Fruit fly (Drosophila melanogaster) whole organism, embryonic: ENCODE results near the gene Ada1-1.

Experiments used
- Atf-2 ChIP-seq: fragments of 200-800 bp; sonication (Bioruptor generic); optimal IDR thresholded peaks from 2 replicates; lab custom pipeline; 2016; ENCODE audit warnings: missing biosample characterization, missing genetic modification characterization
- CG10543 ChIP-seq: fragments of 200-800 bp; sonication (Bioruptor generic); optimal IDR thresholded peaks from 3 replicates; lab custom pipeline; 2017; ENCODE audit warnings: missing biosample characterization, mild to moderate bottlenecking, missing genetic modification characterization, moderate library complexity
- CG11695 ChIP-seq: fragments of 200-800 bp; sonication (Bioruptor generic); IDR thresholded peaks from 3 replicates; pipeline ENCODE4 v1.3.6; 2022; ENCODE audit warnings: missing biosample characterization, missing genetic modification characterization
- CG14710 ChIP-seq: fragments of 200-800 bp; sonication (Bioruptor generic); optimal IDR thresholded peaks from 3 replicates; lab custom pipeline; 2019; ENCODE audit warnings: missing biosample characterization, mild to moderate bottlenecking, missing genetic modification characterization, moderate library complexity
- CG17568 ChIP-seq: fragments of 200-800 bp; sonication (Bioruptor generic); optimal IDR thresholded peaks from 2 replicates; lab custom pipeline; 2018; ENCODE audit warnings: missing biosample characterization, mild to moderate bottlenecking, missing genetic modification characterization, moderate library complexity
- CG17829 ChIP-seq: fragments of 200-800 bp; optimal IDR thresholded peaks from 2 replicates; lab custom pipeline; 2019; ENCODE audit warnings: missing biosample characterization, mild to moderate bottlenecking, missing genetic modification characterization, moderate library complexity
- CG1792 ChIP-seq: fragments of 200-800 bp; sonication (Bioruptor generic); optimal IDR thresholded peaks from 2 replicates; lab custom pipeline; 2016; ENCODE audit warnings: missing biosample characterization, missing genetic modification characterization
- CG2116 ChIP-seq: fragments of 200-800 bp; sonication (Bioruptor generic); optimal IDR thresholded peaks from 3 replicates; lab custom pipeline; 2018; ENCODE audit warnings: missing biosample characterization, mild to moderate bottlenecking, missing genetic modification characterization
- CG2202 ChIP-seq: fragments of 200-800 bp; sonication (Bioruptor generic); optimal IDR thresholded peaks from 2 replicates; lab custom pipeline; 2018; ENCODE audit warnings: missing biosample characterization, mild to moderate bottlenecking, missing genetic modification characterization
- CG30431 ChIP-seq: fragments of 200-800 bp; sonication (Bioruptor generic); optimal IDR thresholded peaks from 2 replicates; lab custom pipeline; 2017; ENCODE audit warnings: missing biosample characterization, missing genetic modification characterization
- CG3065 ChIP-seq: fragments of 200-800 bp; sonication (Bioruptor generic); optimal IDR thresholded peaks from 2 replicates; lab custom pipeline; 2016; ENCODE audit warnings: missing biosample characterization, missing genetic modification characterization
- CG31441 ChIP-seq: fragments of 200-800 bp; sonication (Bioruptor generic); IDR thresholded peaks from 2 replicates; pipeline ENCODE4 v1.3.6; 2022; ENCODE audit warnings: missing biosample characterization, missing genetic modification characterization
- CG3163 ChIP-seq: fragments of 200-800 bp; sonication (Bioruptor generic); optimal IDR thresholded peaks from 3 replicates; lab custom pipeline; 2016; ENCODE audit warnings: missing biosample characterization, missing genetic modification characterization
- CG32532 ChIP-seq: fragments of 200-800 bp; sonication (Bioruptor generic); IDR thresholded peaks from 2 replicates; pipeline ENCODE4 v1.3.6; 2022; ENCODE audit warnings: missing biosample characterization, missing genetic modification characterization
- CG3726 ChIP-seq: fragments of 200-800 bp; sonication (Bioruptor generic); IDR thresholded peaks from 3 replicates; pipeline ENCODE4, ENCODE4 v1.3.6; 2022; ENCODE audit warnings: missing biosample characterization, missing genetic modification characterization
- CG4617 ChIP-seq: fragments of 200-800 bp; sonication (Bioruptor generic); optimal IDR thresholded peaks from 3 replicates; lab custom pipeline; 2016; ENCODE audit warnings: missing biosample characterization, missing genetic modification characterization, borderline replicate concordance
- CG6254 ChIP-seq: fragments of 200-800 bp; sonication (Bioruptor generic); optimal IDR thresholded peaks from 3 replicates; lab custom pipeline; 2017; ENCODE audit warnings: mild to moderate bottlenecking, missing biosample characterization, missing genetic modification reagents, missing genetic modification characterization
- CrebB ChIP-seq: fragments of 200-800 bp; sonication (Bioruptor generic); optimal IDR thresholded peaks from 3 replicates; lab custom pipeline; 2018; ENCODE audit warnings: missing biosample characterization, mild to moderate bottlenecking, missing genetic modification characterization
- Dek ChIP-seq: fragments of 200-800 bp; sonication (Bioruptor generic); optimal IDR thresholded peaks from 3 replicates; lab custom pipeline; 2019; ENCODE audit warnings: missing biosample characterization, mild to moderate bottlenecking, missing genetic modification characterization, moderate library complexity
- Dp ChIP-seq: fragments of 200-800 bp; sonication (Bioruptor generic); optimal IDR thresholded peaks from 2 replicates; lab custom pipeline; 2018; ENCODE audit warnings: missing biosample characterization, mild to moderate bottlenecking, missing genetic modification characterization, moderate library complexity
- HLH3B ChIP-seq: fragments of 200-800 bp; sonication (Bioruptor generic); IDR thresholded peaks from 2 replicates; pipeline ENCODE4 v1.3.6; 2022; ENCODE audit warnings: missing biosample characterization, missing genetic modification characterization
- HmgZ ChIP-seq: fragments of 200-800 bp; sonication (Bioruptor generic); optimal IDR thresholded peaks from 2 replicates; lab custom pipeline; 2018; ENCODE audit warnings: missing biosample characterization, mild to moderate bottlenecking, missing genetic modification characterization
- Hmx ChIP-seq: fragments of 200-800 bp; sonication (Bioruptor generic); optimal IDR thresholded peaks from 2 replicates; lab custom pipeline; 2016; ENCODE audit warnings: missing biosample characterization, missing genetic modification characterization
- MBD-R2 ChIP-seq: fragments of 200-800 bp; sonication (Bioruptor generic); IDR thresholded peaks from 2 replicates; pipeline ENCODE4 v1.3.6; 2022; ENCODE audit warnings: missing biosample characterization, missing genetic modification characterization
- Mrtf ChIP-seq: fragments of 200-800 bp; sonication (Bioruptor generic); IDR thresholded peaks from 3 replicates; pipeline ENCODE4 v1.3.6; 2022; ENCODE audit warnings: missing biosample characterization, missing genetic modification characterization
- NC2β ChIP-seq: fragments of 200-800 bp; sonication (Bioruptor generic); optimal IDR thresholded peaks from 2 replicates; lab custom pipeline; 2016; ENCODE audit warnings: missing biosample characterization, missing genetic modification characterization
- Nf-YC ChIP-seq: fragments of 200-800 bp; optimal IDR thresholded peaks from 3 replicates; lab custom pipeline; 2019; ENCODE audit warnings: missing biosample characterization, mild to moderate bottlenecking, missing genetic modification characterization, moderate library complexity
- Oaz ChIP-seq: fragments of 200-800 bp; sonication (Bioruptor generic); IDR thresholded peaks from 2 replicates; pipeline ENCODE4 v1.3.6; 2022; ENCODE audit warnings: missing biosample characterization, missing genetic modification characterization
- Side ChIP-seq: fragments of 200-800 bp; sonication (Bioruptor generic); optimal IDR thresholded peaks from 2 replicates; lab custom pipeline; 2016; ENCODE audit warnings: missing biosample characterization, missing genetic modification characterization
- Sox100B ChIP-seq: fragments of 200-800 bp; sonication (Bioruptor generic); optimal IDR thresholded peaks from 3 replicates; lab custom pipeline; 2018; ENCODE audit warnings: missing biosample characterization, mild to moderate bottlenecking, missing genetic modification characterization
- Spps ChIP-seq: fragments of 200-800 bp; sonication (Bioruptor generic); optimal IDR thresholded peaks from 2 replicates; lab custom pipeline; 2018; ENCODE audit warnings: missing biosample characterization, mild to moderate bottlenecking, missing genetic modification characterization
- Sry-β ChIP-seq: fragments of 200-800 bp; sonication (Bioruptor generic); optimal IDR thresholded peaks from 2 replicates; lab custom pipeline; 2018; ENCODE audit warnings: missing biosample characterization, mild to moderate bottlenecking, missing genetic modification characterization, moderate library complexity
- Sry-δ ChIP-seq: fragments of 200-800 bp; sonication (Bioruptor generic); optimal IDR thresholded peaks from 2 replicates; lab custom pipeline; 2016; ENCODE audit warnings: missing biosample characterization, missing genetic modification characterization
- ato ChIP-seq: fragments of 200-800 bp; sonication (Bioruptor generic); IDR thresholded peaks from 2 replicates; pipeline ENCODE4 v1.3.6; 2022; ENCODE audit warnings: missing biosample characterization, missing genetic modification characterization; ENCODE audit not compliant: partially characterized antibody
- bsh ChIP-seq, 2 experiments: fragments of 200-800 bp; sonication (Bioruptor generic); optimal IDR thresholded peaks; 2 replicates each; lab custom pipeline; 2017 to 2018; ENCODE audit warnings: mild to moderate bottlenecking in 2 of 2, missing biosample characterization in 2 of 2, missing genetic modification characterization in 2 of 2, moderate library complexity in 1 of 2
- crp ChIP-seq, 2 experiments: fragments of 200-800 bp; sonication (Bioruptor generic); optimal IDR thresholded peaks; 2 replicates in 1 of 2; 3 replicates in 1 of 2; lab custom pipeline; 2017; ENCODE audit warnings: missing biosample characterization in 2 of 2, missing genetic modification characterization in 2 of 2, mild to moderate bottlenecking in 1 of 2, moderate library complexity in 1 of 2
- fd64A ChIP-seq: fragments of 200-800 bp; sonication (Bioruptor generic); optimal IDR thresholded peaks from 3 replicates; lab custom pipeline; 2018; ENCODE audit warnings: missing biosample characterization, mild to moderate bottlenecking, missing genetic modification characterization
- fru ChIP-seq: fragments of >200 bp; optimal IDR thresholded peaks from 2 replicates; lab custom pipeline; 2017
- gro ChIP-seq: fragments of 200-800 bp; sonication (Bioruptor generic); optimal IDR thresholded peaks from 2 replicates; lab custom pipeline; 2016; ENCODE audit warnings: missing biosample characterization, missing genetic modification characterization
- gt ChIP-seq: fragments of 200-800 bp; sonication (Bioruptor generic); IDR thresholded peaks from 2 replicates; pipeline ENCODE4 v1.3.6; 2022; ENCODE audit warnings: missing biosample characterization, missing genetic modification characterization
- ham ChIP-seq: fragments of 200-800 bp; sonication (Bioruptor generic); IDR thresholded peaks from 2 replicates; pipeline ENCODE4 v1.3.6; 2022; ENCODE audit warnings: missing biosample characterization, missing genetic modification characterization
- hth ChIP-seq: fragments of >200 bp; optimal IDR thresholded peaks from 2 replicates; lab custom pipeline; 2017; ENCODE audit warnings: inconsistent platforms
- lab ChIP-seq: fragments of 200-800 bp; sonication (Bioruptor generic); optimal IDR thresholded peaks from 3 replicates; lab custom pipeline; 2017; ENCODE audit warnings: missing biosample characterization, missing genetic modification characterization, mild to moderate bottlenecking, moderate library complexity, missing genetic modification reagents
- lbe ChIP-seq: fragments of 200-800 bp; sonication (Bioruptor generic); optimal IDR thresholded peaks from 2 replicates; lab custom pipeline; 2016; ENCODE audit warnings: missing biosample characterization, mild to moderate bottlenecking, missing genetic modification characterization
- luna ChIP-seq: fragments of 200-800 bp; sonication (Bioruptor generic); optimal IDR thresholded peaks from 2 replicates; lab custom pipeline; 2016; ENCODE audit warnings: missing biosample characterization, missing genetic modification characterization
- maf-S ChIP-seq: fragments of 200-800 bp; sonication (Bioruptor generic); optimal IDR thresholded peaks from 2 replicates; lab custom pipeline; 2016; ENCODE audit warnings: missing biosample characterization, missing genetic modification characterization
- oc ChIP-seq: fragments of 200-800 bp; sonication (Bioruptor generic); optimal IDR thresholded peaks from 2 replicates; lab custom pipeline; 2018; ENCODE audit warnings: missing biosample characterization, mild to moderate bottlenecking, missing genetic modification characterization, moderate library complexity
- org-1 ChIP-seq: fragments of 200-800 bp; sonication (Bioruptor generic); optimal IDR thresholded peaks from 2 replicates; lab custom pipeline; 2017; ENCODE audit warnings: missing biosample characterization, missing genetic modification characterization
- pan ChIP-seq, 4 experiments: fragments of >200 bp in 3 of 4; fragments of 200-800 bp in 1 of 4; sonication (Bioruptor generic) in 1 of 4; optimal IDR thresholded peaks in 3 of 4; IDR thresholded peaks in 1 of 4; 2 replicates each; pipeline versions ENCODE4 v1.3.6 to Lab custom; 2017 to 2022; ENCODE audit warnings: missing biosample characterization in 2 of 4, missing genetic modification characterization in 2 of 4, mixed read lengths in 1 of 4
- stc ChIP-seq: fragments of 200-800 bp; sonication (Bioruptor generic); IDR thresholded peaks from 2 replicates; pipeline ENCODE4 v1.3.6; 2022; ENCODE audit warnings: missing biosample characterization, missing genetic modification characterization
- wek ChIP-seq: fragments of 200-800 bp; sonication (Bioruptor generic); optimal IDR thresholded peaks from 3 replicates; lab custom pipeline; 2018; ENCODE audit warnings: missing biosample characterization, mild to moderate bottlenecking, missing genetic modification characterization, moderate library complexity

Gene Ada1-1

dm6 chr2L:12007331-12007791 lies 10.8 kb downstream of the Ada1-1 start (continued):
- TF ChIP-seq gt (GFP tag; lab: Robert Waterston, UW) = no peak
- no peak for TF ChIP-seq maf-S (GFP tag; lab: Kevin White, UChicago)
- TF ChIP-seq NC2β (GFP tag; lab: Kevin White, UChicago) = peak; percentile 66
- peak; percentile 58 for TF ChIP-seq wek
- TF ChIP-seq lab (GFP tag; lab: Kevin White, UChicago) = peak; percentile 83
- TF ChIP-seq CG11695 (GFP tag; lab: Robert Waterston, UW) = no peak
- TF ChIP-seq CrebB (tag; lab: Kevin White, UChicago) = peak; percentile 74
- TF ChIP-seq MBD-R2 (GFP tag; lab: Robert Waterston, UW) = no peak
- no peak for TF ChIP-seq CG31441
- no peak for TF ChIP-seq CG32532 (GFP tag; lab: Robert Waterston, UW)
- TF ChIP-seq bsh (GFP tag; optimal IDR thresholded peaks at IDR 0.05; lab: Kevin White, UChicago) = peak; percentile 38 to 75
- peak; percentile 100 for TF ChIP-seq CG10543 (GFP tag; lab: Kevin White, UChicago)
- TF ChIP-seq ham (GFP tag; lab: Robert Waterston, UW) = no peak
- no peak for TF ChIP-seq Hmx (GFP tag; lab: Kevin White, UChicago)
- peak; percentile 46 for TF ChIP-seq CG14710 (tag; lab: Kevin White, UChicago)
- peak; percentile 63 for TF ChIP-seq CG17568 (GFP tag; lab: Kevin White, UChicago)
- TF ChIP-seq CG17829 (tag; lab: Kevin White, UChicago) = peak; percentile 85
- TF ChIP-seq Atf-2 = peak; percentile 48
- TF ChIP-seq CG3065 = peak; percentile 41
- peak; percentile 92 for TF ChIP-seq CG6254
- no peak for TF ChIP-seq org-1
- peak; percentile 35 for TF ChIP-seq Sox100B
- TF ChIP-seq crp (GFP tag; optimal IDR thresholded peaks at IDR 0.05; lab: Kevin White, UChicago) = no peak
- TF ChIP-seq gro (GFP tag; lab: Kevin White, UChicago) = peak; percentile 85
- peak; percentile 40 for TF ChIP-seq CG3163 (GFP tag; lab: Kevin White, UChicago)
- no peak for TF ChIP-seq CG3726 (GFP tag; lab: Robert Waterston, UW)
- no peak for TF ChIP-seq Mrtf (GFP tag; lab: Robert Waterston, UW)
- no peak for TF ChIP-seq pan (optimal IDR thresholded peaks at IDR 0.05; lab: Kevin White, UChicago)
- TF ChIP-seq pan (GFP tag; optimal IDR thresholded peaks at IDR 0.05 in 1 of 2, IDR thresholded peaks at IDR 0.05 in 1 of 2) = no peak
- no peak for TF ChIP-seq Oaz (GFP tag; lab: Robert Waterston, UW)
- no peak for TF ChIP-seq CG1792 (GFP tag; lab: Kevin White, UChicago)
- peak; percentile 62 for TF ChIP-seq fd64A (GFP tag; lab: Kevin White, UChicago)
- TF ChIP-seq CG2202 = no peak
- TF ChIP-seq oc (tag; lab: Kevin White, UChicago) = peak; percentile 90
- no peak for TF ChIP-seq fru (lab: Kevin White, UChicago)
- TF ChIP-seq Sry-β (GFP tag; lab: Kevin White, UChicago) = peak; percentile 46
- peak; percentile 16 for TF ChIP-seq Side (GFP tag; lab: Kevin White, UChicago)
- TF ChIP-seq Spps (tag; lab: Kevin White, UChicago) = no peak
- TF ChIP-seq ato (GFP tag; lab: Robert Waterston, UW) = no peak
- peak; percentile 93 for TF ChIP-seq HmgZ (tag; lab: Kevin White, UChicago)
- no peak for TF ChIP-seq lbe (GFP tag; lab: Kevin White, UChicago)
- peak; percentile 98 for TF ChIP-seq Nf-YC (tag; lab: Kevin White, UChicago)
- peak; percentile 15 for TF ChIP-seq Sry-δ
- TF ChIP-seq HLH3B (GFP tag; lab: Robert Waterston, UW) = no peak
- TF ChIP-seq Dp (GFP tag; lab: Kevin White, UChicago) = peak; percentile 76
- TF ChIP-seq stc (GFP tag; lab: Robert Waterston, UW) = no peak
- TF ChIP-seq luna = no peak
- peak; percentile 47 for TF ChIP-seq Dek (tag; lab: Kevin White, UChicago)
- TF ChIP-seq CG30431 (GFP tag; lab: Kevin White, UChicago) = no peak
- no peak for TF ChIP-seq hth
- TF ChIP-seq CG4617 (GFP tag; lab: Kevin White, UChicago) = no peak
- no peak for TF ChIP-seq CG2116
